Worm (Caenorhabditis elegans) whole organism, young adult: ENCODE results near the gene Y53C12A.7.

Source experiments
- B0035.1 ChIP-seq: sonication (generic microtip); optimal IDR thresholded peaks from 2 replicates; lab custom pipeline; 2016; ENCODE audit warnings: missing genetic modification characterization, mild to moderate bottlenecking, missing compliant biosample characterization, missing genotype, missing genetic modification reagents
- B0336.3 ChIP-seq: fragments of 200-800 bp; sonication (Bioruptor generic); IDR thresholded peaks from 2 replicates; pipeline ENCODE4 v1.3.6; 2022; ENCODE audit warnings: missing genetic modification characterization, missing compliant biosample characterization
- C06A6.2 ChIP-seq: fragments of 200-800 bp; sonication (Bioruptor generic); conservative IDR thresholded peaks from 2 replicates; pipeline ENCODE4 v1.3.6; 2022; ENCODE audit warnings: missing genetic modification characterization, missing compliant biosample characterization
- D2030.7 ChIP-seq: fragments of 200-800 bp; sonication (Bioruptor generic); IDR thresholded peaks from 2 replicates; pipeline ENCODE4 v1.3.6; 2022; ENCODE audit warnings: missing genetic modification reagents, missing genetic modification characterization, missing compliant biosample characterization
- F23B12.7 ChIP-seq: sonication (generic microtip); optimal IDR thresholded peaks from 2 replicates; lab custom pipeline; 2017; ENCODE audit warnings: missing genetic modification characterization, mild to moderate bottlenecking, missing compliant biosample characterization, antibody characterized with exemption, moderate library complexity; ENCODE audit not compliant: insufficient read depth
- F33H1.4 ChIP-seq: fragments of 200-800 bp; sonication (Bioruptor generic); IDR thresholded peaks from 2 replicates; pipeline ENCODE4 v1.3.6; 2022; ENCODE audit warnings: missing genetic modification reagents, missing genetic modification characterization, missing compliant biosample characterization
- F37B4.10 ChIP-seq: fragments of 200-800 bp; sonication (Bioruptor generic); IDR thresholded peaks from 2 replicates; pipeline ENCODE4 v1.3.6; 2022; ENCODE audit warnings: missing genetic modification characterization, missing compliant biosample characterization
- F52B5.7 ChIP-seq: sonication (generic microtip); optimal IDR thresholded peaks from 2 replicates; lab custom pipeline; 2016; ENCODE audit warnings: mild to moderate bottlenecking, missing genetic modification characterization, missing compliant biosample characterization
- K12H6.12 ChIP-seq: fragments of 200-800 bp; sonication (Bioruptor generic); optimal IDR thresholded peaks from 2 replicates; lab custom pipeline; 2018; ENCODE audit warnings: mild to moderate bottlenecking, missing genetic modification characterization, missing compliant biosample characterization
- T07F8.4 ChIP-seq: sonication (generic microtip); optimal IDR thresholded peaks from 2 replicates; lab custom pipeline; 2016; ENCODE audit warnings: mild to moderate bottlenecking, missing genetic modification characterization, moderate library complexity, missing compliant biosample characterization
- T26A5.8 ChIP-seq: sonication (generic microtip); optimal IDR thresholded peaks from 2 replicates; lab custom pipeline; 2016; ENCODE audit warnings: missing genetic modification characterization, missing compliant biosample characterization
- Y53F4B.3 ChIP-seq: fragments of 200-800 bp; sonication (Bioruptor generic); IDR thresholded peaks from 2 replicates; pipeline ENCODE4 v1.3.6; 2022; ENCODE audit warnings: missing genetic modification reagents, missing genetic modification characterization, missing compliant biosample characterization
- Y53G8AR.9 ChIP-seq: fragments of 200-800 bp; sonication (Bioruptor generic); conservative IDR thresholded peaks from 2 replicates; pipeline ENCODE4 v1.3.6; 2022; ENCODE audit warnings: missing genetic modification reagents, missing genetic modification characterization, missing compliant biosample characterization
- Y67H2A.10 ChIP-seq: fragments of 200-800 bp; sonication (Bioruptor generic); conservative IDR thresholded peaks from 2 replicates; pipeline ENCODE4 v1.3.6; 2022; ENCODE audit warnings: missing genetic modification reagents, missing genetic modification characterization, missing compliant biosample characterization
- Y79H2A.3 ChIP-seq: fragments of 200-800 bp; sonication (Bioruptor generic); conservative IDR thresholded peaks from 2 replicates; pipeline ENCODE4 v1.3.6; 2022; ENCODE audit warnings: missing genetic modification reagents, missing genetic modification characterization, missing compliant biosample characterization
- athp-1 ChIP-seq: sonication (generic microtip); optimal IDR thresholded peaks from 2 replicates; lab custom pipeline; 2017; ENCODE audit warnings: mild to moderate bottlenecking, missing genetic modification characterization, missing compliant biosample characterization
- attf-3 ChIP-seq: fragments of 200-800 bp; sonication (Bioruptor generic); conservative IDR thresholded peaks from 2 replicates; pipeline ENCODE4 v1.3.6; 2022; ENCODE audit warnings: missing genetic modification reagents, missing genetic modification characterization, missing compliant biosample characterization
- attf-5 ChIP-seq: fragments of 200-800 bp; sonication (Bioruptor generic); optimal IDR thresholded peaks from 2 replicates; lab custom pipeline; 2018; ENCODE audit warnings: mild to moderate bottlenecking, missing genetic modification characterization, missing compliant biosample characterization
- bed-2 ChIP-seq: fragments of 200-800 bp; sonication (Bioruptor generic); IDR thresholded peaks from 2 replicates; pipeline ENCODE4 v1.3.6; 2022; ENCODE audit warnings: missing genetic modification reagents, missing genetic modification characterization, missing compliant biosample characterization
- cebp-1 ChIP-seq, 2 experiments: fragments of 200-800 bp in 1 of 2; sonication (Bioruptor generic) in 1 of 2; sonication (generic microtip) in 1 of 2; IDR thresholded peaks in 1 of 2; optimal IDR thresholded peaks in 1 of 2; 2 replicates each; pipeline versions ENCODE4 v1.3.6 to Lab custom; 2017 to 2022; ENCODE audit warnings: missing compliant biosample characterization in 2 of 2, missing genetic modification characterization in 2 of 2, mild to moderate bottlenecking in 1 of 2, missing genetic modification reagents in 1 of 2, moderate library complexity in 1 of 2
- cebp-2 ChIP-seq: fragments of 200-800 bp; sonication (Bioruptor generic); IDR thresholded peaks from 2 replicates; pipeline ENCODE4 v1.3.6; 2022; ENCODE audit warnings: missing genetic modification characterization, missing compliant biosample characterization
- ceh-100 ChIP-seq: fragments of 200-800 bp; sonication (Bioruptor generic); IDR thresholded peaks from 2 replicates; pipeline ENCODE4 v1.3.6; 2022; ENCODE audit warnings: missing genetic modification reagents, missing genetic modification characterization, missing compliant biosample characterization
- ceh-27 ChIP-seq: fragments of 200-800 bp; sonication (Bioruptor generic); optimal IDR thresholded peaks from 2 replicates; lab custom pipeline; 2018; ENCODE audit warnings: mild to moderate bottlenecking, missing genetic modification characterization, moderate library complexity, missing compliant biosample characterization
- ceh-40 ChIP-seq: fragments of 200-800 bp; sonication (Bioruptor generic); IDR thresholded peaks from 2 replicates; pipeline ENCODE4 v1.3.6; 2022; ENCODE audit warnings: missing genetic modification characterization, missing compliant biosample characterization
- chd-7 ChIP-seq: sonication (generic microtip); optimal IDR thresholded peaks from 2 replicates; lab custom pipeline; 2016; ENCODE audit warnings: mild to moderate bottlenecking, missing genetic modification characterization, moderate library complexity, missing compliant biosample characterization
- dox-1 ChIP-seq: fragments of 200-800 bp; sonication (Bioruptor generic); IDR thresholded peaks from 2 replicates; pipeline ENCODE4 v1.3.6; 2022; ENCODE audit warnings: missing genetic modification reagents, missing genetic modification characterization, missing compliant biosample characterization
- dpl-1 ChIP-seq: fragments of 150-350 bp; optimal IDR thresholded peaks from 2 replicates; lab custom pipeline; 2014; ENCODE audit warnings: missing biosample characterization, missing genetic modification reagents, missing genetic modification characterization
- egrh-3 ChIP-seq: fragments of 200-800 bp; sonication (Bioruptor generic); IDR thresholded peaks from 2 replicates; pipeline ENCODE4 v1.3.6; 2022; ENCODE audit warnings: missing genetic modification reagents, missing genetic modification characterization, missing compliant biosample characterization
- ets-4 ChIP-seq: fragments of 200-800 bp; sonication (Bioruptor generic); optimal IDR thresholded peaks from 2 replicates; lab custom pipeline; 2018; ENCODE audit warnings: mild to moderate bottlenecking, missing genetic modification characterization, missing compliant biosample characterization
- let-526 ChIP-seq: fragments of 200-800 bp; sonication (Bioruptor generic); IDR thresholded peaks from 2 replicates; pipeline ENCODE4 v1.3.6; 2022; ENCODE audit warnings: missing genetic modification reagents, missing genetic modification characterization, missing compliant biosample characterization
- let-607 ChIP-seq, 2 experiments: fragments of 200-800 bp in 1 of 2; sonication (Bioruptor generic) in 1 of 2; sonication (generic microtip) in 1 of 2; optimal IDR thresholded peaks; 2 replicates each; lab custom pipeline; 2016 to 2018; ENCODE audit warnings: mild to moderate bottlenecking in 2 of 2, missing compliant biosample characterization in 2 of 2, missing genetic modification characterization in 2 of 2, moderate library complexity in 2 of 2, missing genotype in 1 of 2
- lin-40 ChIP-seq: sonication (generic microtip); optimal IDR thresholded peaks from 2 replicates; lab custom pipeline; 2016; ENCODE audit warnings: missing genetic modification characterization, mild to moderate bottlenecking, missing compliant biosample characterization, missing genotype, missing genetic modification reagents
- lin-54 ChIP-seq: fragments of 200-800 bp; sonication (Bioruptor generic); optimal IDR thresholded peaks from 2 replicates; lab custom pipeline; 2018; ENCODE audit warnings: mild to moderate bottlenecking, missing genetic modification characterization, missing compliant biosample characterization
- lsl-1 ChIP-seq: fragments of 200-800 bp; sonication (Bioruptor generic); optimal IDR thresholded peaks from 2 replicates; lab custom pipeline; 2018; ENCODE audit warnings: mild to moderate bottlenecking, missing genetic modification characterization, moderate library complexity, missing compliant biosample characterization
- madf-6 ChIP-seq: fragments of 200-800 bp; sonication (Bioruptor generic); IDR thresholded peaks from 2 replicates; pipeline ENCODE4 v1.3.6; 2022; ENCODE audit warnings: missing genetic modification reagents, missing genetic modification characterization, missing compliant biosample characterization
- madf-8 ChIP-seq: fragments of 200-800 bp; sonication (Bioruptor generic); conservative IDR thresholded peaks from 2 replicates; pipeline ENCODE4 v1.3.6; 2022; ENCODE audit warnings: missing genetic modification reagents, missing genetic modification characterization, missing compliant biosample characterization
- mcd-1 ChIP-seq: fragments of 200-800 bp; sonication (Bioruptor generic); IDR thresholded peaks from 2 replicates; pipeline ENCODE4 v1.3.6; 2022; ENCODE audit warnings: missing genetic modification reagents, missing genetic modification characterization, missing compliant biosample characterization
- nfya-2 ChIP-seq: fragments of 200-800 bp; sonication (Bioruptor generic); IDR thresholded peaks from 2 replicates; pipeline ENCODE4 v1.3.6; 2022; ENCODE audit warnings: missing genetic modification reagents, missing genetic modification characterization, missing compliant biosample characterization
- nfyb-1 ChIP-seq: fragments of 200-800 bp; sonication (Bioruptor generic); IDR thresholded peaks from 2 replicates; pipeline ENCODE4 v1.3.6; 2022; ENCODE audit warnings: missing genetic modification reagents, missing genetic modification characterization, missing compliant biosample characterization
- nhr-80 ChIP-seq: sonication (generic microtip); optimal IDR thresholded peaks from 2 replicates; lab custom pipeline; 2016; ENCODE audit warnings: missing genetic modification characterization, missing compliant biosample characterization
- nhr-90 ChIP-seq: sonication (generic microtip); optimal IDR thresholded peaks from 2 replicates; lab custom pipeline; 2016; ENCODE audit warnings: missing genotype, mild to moderate bottlenecking, missing genetic modification characterization, missing compliant biosample characterization
- pbrm-1 ChIP-seq: fragments of 200-800 bp; sonication (Bioruptor generic); IDR thresholded peaks from 2 replicates; pipeline ENCODE4 v1.3.6; 2022; ENCODE audit warnings: missing genetic modification reagents, missing genetic modification characterization, missing compliant biosample characterization
- sdz-38 ChIP-seq: sonication (generic microtip); optimal IDR thresholded peaks from 2 replicates; lab custom pipeline; 2016; ENCODE audit warnings: missing genotype, missing genetic modification characterization, missing compliant biosample characterization
- tbp1 ChIP-seq: fragments of 200-800 bp; sonication (Bioruptor generic); optimal IDR thresholded peaks from 2 replicates; lab custom pipeline; 2018; ENCODE audit warnings: mild to moderate bottlenecking, missing genetic modification characterization, missing compliant biosample characterization
- xnd-1 ChIP-seq: sonication (generic microtip); optimal IDR thresholded peaks from 2 replicates; lab custom pipeline; 2016; ENCODE audit warnings: missing genotype, missing genetic modification reagents, missing genetic modification characterization, missing compliant biosample characterization
- zfh-2 ChIP-seq: fragments of 200-800 bp; sonication (Bioruptor generic); conservative IDR thresholded peaks from 2 replicates; pipeline ENCODE4 v1.3.6; 2022; ENCODE audit warnings: missing genetic modification reagents, missing genetic modification characterization, missing compliant biosample characterization
- ztf-28 ChIP-seq: fragments of 200-800 bp; sonication (Bioruptor generic); IDR thresholded peaks from 2 replicates; pipeline ENCODE4 v1.3.6; 2022; ENCODE audit warnings: missing genetic modification reagents, missing genetic modification characterization, missing compliant biosample characterization

Y53C12A.7 gene

DNA sequence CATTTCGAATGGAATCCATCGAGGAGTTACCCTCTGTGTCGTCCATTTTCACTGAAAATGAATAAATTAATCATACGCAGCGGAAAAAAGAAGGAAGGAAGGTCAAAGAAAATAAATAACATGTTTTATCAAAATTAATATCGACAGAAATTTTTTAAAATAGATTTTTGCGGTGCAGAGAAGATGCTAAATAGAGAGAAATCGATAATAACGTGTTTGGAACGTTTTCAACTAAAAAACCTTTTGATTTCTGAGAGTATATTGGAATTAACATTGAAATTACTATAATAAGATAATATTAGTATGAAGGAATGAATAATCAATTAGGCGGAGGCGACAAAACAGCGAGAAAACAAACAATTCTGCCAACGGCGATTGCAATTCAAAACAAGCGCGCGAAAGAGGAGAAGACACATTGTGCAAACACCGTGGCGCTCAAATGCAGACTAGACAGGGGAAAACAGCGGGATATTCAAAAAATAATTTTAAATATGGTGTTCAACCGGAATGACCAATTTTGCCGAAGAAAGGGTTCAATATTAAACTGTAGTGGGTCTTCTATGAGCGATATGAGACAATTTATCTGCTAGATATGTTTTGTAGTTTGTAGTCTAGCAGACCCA, 16.2 kb downstream of the Y53C12A.7 start, which contains the start of gene wee-1.3:
Gene wee-1.3, minus strand, starts transcription at position 51 of the 623 bp plus-strand sequence.
- TF ChIP-seq ceh-40 (GFP tag; lab: Robert Waterston, UW), result no peak
- no peak for TF ChIP-seq cebp-1 (GFP tag; IDR thresholded peaks at IDR 0.05; lab: Robert Waterston, UW)
- TF ChIP-seq cebp-1 (tag; optimal IDR thresholded peaks at IDR 0.05; lab: Kevin White, UChicago), result peak; percentile 56
- peak; percentile 52 for TF ChIP-seq lin-40 (tag; lab: Kevin White, UChicago)
- TF ChIP-seq T07F8.4 (tag; lab: Kevin White, UChicago), result no peak
- peak; percentile 76 for TF ChIP-seq mcd-1 (GFP tag; lab: Robert Waterston, UW)
- no peak for TF ChIP-seq F37B4.10 (GFP tag; lab: Robert Waterston, UW)
- peak; percentile 17 for TF ChIP-seq K12H6.12
- no peak for TF ChIP-seq chd-7 (tag; lab: Kevin White, UChicago)
- TF ChIP-seq nfyb-1 (GFP tag; lab: Robert Waterston, UW), result peak; percentile 44; the same call in 1 of the 2 replicates
- peak in 1 of 2 experiments; percentile 18 for TF ChIP-seq let-607 (tag; optimal IDR thresholded peaks at IDR 0.05; lab: Kevin White, UChicago)
- no peak for TF ChIP-seq zfh-2 (GFP tag; lab: Robert Waterston, UW)
- peak; percentile 50 for TF ChIP-seq lsl-1 (GFP tag; lab: Kevin White, UChicago)
- TF ChIP-seq B0336.3, result peak; percentile 37; the same call in 1 of the 2 replicates
- peak; percentile 70; the same call in 1 of the 2 replicates for TF ChIP-seq attf-3 (GFP tag; lab: Robert Waterston, UW)
- peak; percentile 54 for TF ChIP-seq F33H1.4 (GFP tag; lab: Robert Waterston, UW)
- TF ChIP-seq ets-4 (GFP tag; lab: Kevin White, UChicago), result no peak
- no peak for TF ChIP-seq cebp-2
- peak; percentile 55; the same call in 1 of the 2 replicates for TF ChIP-seq pbrm-1 (GFP tag; lab: Robert Waterston, UW)
- TF ChIP-seq F23B12.7 (tag; lab: Kevin White, UChicago), result peak; percentile 26
- TF ChIP-seq D2030.7 (GFP tag; lab: Robert Waterston, UW), result 0 out of 2 replicates have a peak, but pooled peaks have one; percentile 33
- no peak for TF ChIP-seq ztf-28 (GFP tag; lab: Robert Waterston, UW)
- TF ChIP-seq Y79H2A.3, result no peak
- TF ChIP-seq tbp1, result peak; percentile 59
- TF ChIP-seq Y67H2A.10 (GFP tag; lab: Robert Waterston, UW), result no peak
- no peak for TF ChIP-seq C06A6.2 (GFP tag; lab: Robert Waterston, UW)
- no peak for TF ChIP-seq bed-2 (GFP tag; lab: Robert Waterston, UW)
- peak; percentile 48 for TF ChIP-seq ceh-27
- TF ChIP-seq dpl-1 (GFP tag; lab: Kevin White, UChicago), result peak; percentile 93
- TF ChIP-seq Y53G8AR.9, result no peak
- TF ChIP-seq nfya-2 (GFP tag; lab: Robert Waterston, UW), result no peak
- TF ChIP-seq egrh-3 (GFP tag; lab: Robert Waterston, UW), result no peak
- peak; percentile 65 for TF ChIP-seq dox-1 (GFP tag; lab: Robert Waterston, UW)
- TF ChIP-seq madf-6 (GFP tag; lab: Robert Waterston, UW), result peak; percentile 78
- no peak for TF ChIP-seq B0035.1 (tag; lab: Kevin White, UChicago)
- no peak for TF ChIP-seq sdz-38 (tag; lab: Kevin White, UChicago)
- TF ChIP-seq madf-8 (GFP tag; lab: Robert Waterston, UW), result peak; percentile 49
- TF ChIP-seq ceh-100 (GFP tag; lab: Robert Waterston, UW), result peak; percentile 22; the same call in 1 of the 2 replicates
- peak; percentile 98 for TF ChIP-seq lin-54 (GFP tag; lab: Kevin White, UChicago)
- TF ChIP-seq attf-5 (GFP tag; lab: Kevin White, UChicago), result peak; percentile 68
- peak; percentile 9 for TF ChIP-seq nhr-80 (tag; lab: Kevin White, UChicago)
- no peak for TF ChIP-seq nhr-90 (tag; lab: Kevin White, UChicago)
- peak; percentile 6 for TF ChIP-seq athp-1 (tag; lab: Kevin White, UChicago)
- TF ChIP-seq Y53F4B.3, result no peak
- peak; percentile 19 for TF ChIP-seq xnd-1
- TF ChIP-seq T26A5.8, result no peak
- no peak for TF ChIP-seq let-526 (GFP tag; lab: Robert Waterston, UW)
- no peak for TF ChIP-seq F52B5.7 (tag; lab: Kevin White, UChicago)
